Fruit fly (Drosophila melanogaster) whole organism, embryonic: ENCODE data around the gene foi.

Source experiments
- Abd-B ChIP-seq: fragments of 200-800 bp; sonication (Bioruptor generic); optimal IDR thresholded peaks from 2 replicates; lab custom pipeline; 2018; ENCODE audit warnings: missing biosample characterization, mild to moderate bottlenecking, missing genetic modification characterization, moderate library complexity
- Ada2b ChIP-seq: fragments of 200-800 bp; sonication (Bioruptor generic); IDR thresholded peaks from 2 replicates; pipeline ENCODE4 v1.3.6; 2022; ENCODE audit warnings: missing biosample characterization, missing genetic modification characterization
- B-H2 ChIP-seq: fragments of 200-800 bp; sonication (Bioruptor generic); optimal IDR thresholded peaks from 2 replicates; lab custom pipeline; 2018; ENCODE audit warnings: missing biosample characterization, mild to moderate bottlenecking, missing genetic modification characterization
- Bgb ChIP-seq: fragments of 200-800 bp; sonication (Bioruptor generic); IDR thresholded peaks from 2 replicates; pipeline ENCODE4 v1.3.6; 2022; ENCODE audit warnings: missing biosample characterization, missing genetic modification characterization; ENCODE audit not compliant: partially characterized antibody
- CG11695 ChIP-seq: fragments of 200-800 bp; sonication (Bioruptor generic); IDR thresholded peaks from 3 replicates; pipeline ENCODE4 v1.3.6; 2022; ENCODE audit warnings: missing biosample characterization, missing genetic modification characterization
- CG16779 ChIP-seq: fragments of 200-800 bp; sonication (Bioruptor generic); IDR thresholded peaks from 2 replicates; pipeline ENCODE4 v1.3.6; 2022; ENCODE audit warnings: missing biosample characterization, missing genetic modification characterization
- CG17829 ChIP-seq: fragments of 200-800 bp; optimal IDR thresholded peaks from 2 replicates; lab custom pipeline; 2019; ENCODE audit warnings: missing biosample characterization, mild to moderate bottlenecking, missing genetic modification characterization, moderate library complexity
- CG18011 ChIP-seq: fragments of 200-800 bp; sonication (Bioruptor generic); optimal IDR thresholded peaks from 2 replicates; lab custom pipeline; 2017; ENCODE audit warnings: missing biosample characterization, missing genetic modification characterization, mild to moderate bottlenecking, moderate library complexity, missing genotype
- CG6813 ChIP-seq: fragments of 200-800 bp; sonication (Bioruptor generic); optimal IDR thresholded peaks from 2 replicates; lab custom pipeline; 2017; ENCODE audit warnings: missing biosample characterization, missing genetic modification characterization, mild to moderate bottlenecking, moderate library complexity, missing genetic modification reagents
- CG9215 ChIP-seq: fragments of 200-800 bp; sonication (Bioruptor generic); IDR thresholded peaks from 2 replicates; pipeline ENCODE4 v1.3.6; 2022; ENCODE audit warnings: missing biosample characterization, missing genetic modification characterization
- CG9932 ChIP-seq: fragments of 200-800 bp; sonication (Bioruptor generic); IDR thresholded peaks from 2 replicates; pipeline ENCODE4 v1.3.6; 2022; ENCODE audit warnings: missing biosample characterization, missing genetic modification characterization
- Camta ChIP-seq: fragments of 200-800 bp; sonication (Bioruptor generic); optimal IDR thresholded peaks from 2 replicates; lab custom pipeline; 2016; ENCODE audit warnings: missing biosample characterization, missing genetic modification characterization
- Chrac-16 ChIP-seq: fragments of 200-800 bp; sonication (Bioruptor generic); optimal IDR thresholded peaks from 3 replicates; lab custom pipeline; 2016; ENCODE audit warnings: missing biosample characterization, missing genetic modification characterization
- Doc2 ChIP-seq: fragments of 200-800 bp; sonication (Bioruptor generic); IDR thresholded peaks from 2 replicates; pipeline ENCODE4 v1.3.6; 2022; ENCODE audit warnings: missing biosample characterization, missing genetic modification characterization
- Doc3 ChIP-seq: fragments of 200-800 bp; sonication (Bioruptor generic); IDR thresholded peaks from 3 replicates; pipeline ENCODE4 v1.3.6; 2022; ENCODE audit warnings: missing biosample characterization, missing genetic modification characterization; ENCODE audit not compliant: partially characterized antibody
- Ets97D ChIP-seq: fragments of 200-800 bp; sonication (Bioruptor generic); optimal IDR thresholded peaks from 3 replicates; lab custom pipeline; 2016; ENCODE audit warnings: missing biosample characterization, missing genetic modification characterization
- GATAe ChIP-seq: fragments of 200-800 bp; sonication (Bioruptor generic); conservative IDR thresholded peaks from 2 replicates; pipeline ENCODE4 v1.3.6; 2022; ENCODE audit warnings: missing biosample characterization, missing genetic modification characterization
- HHEX ChIP-seq: fragments of 200-800 bp; sonication (Bioruptor generic); optimal IDR thresholded peaks from 3 replicates; lab custom pipeline; 2017; ENCODE audit warnings: missing biosample characterization, mild to moderate bottlenecking, missing genetic modification characterization, missing genetic modification reagents
- HLH54F ChIP-seq: fragments of 200-800 bp; sonication (Bioruptor generic); optimal IDR thresholded peaks from 3 replicates; lab custom pipeline; 2016; ENCODE audit warnings: missing biosample characterization, missing genetic modification characterization
- Hey ChIP-seq: fragments of 200-800 bp; sonication (Bioruptor generic); optimal IDR thresholded peaks from 3 replicates; lab custom pipeline; 2018; ENCODE audit warnings: missing biosample characterization, mild to moderate bottlenecking, missing genetic modification characterization
- Hr51 ChIP-seq, 2 experiments: fragments of 200-800 bp; sonication (Bioruptor generic); optimal IDR thresholded peaks; 2 replicates in 1 of 2; 3 replicates in 1 of 2; lab custom pipeline; 2016 to 2018; ENCODE audit warnings: missing biosample characterization in 2 of 2, missing genetic modification characterization in 2 of 2, mild to moderate bottlenecking in 1 of 2, moderate library complexity in 1 of 2
- Hr78 ChIP-seq, 2 experiments: fragments of 200-800 bp in 1 of 2; fragments of >200 bp in 1 of 2; sonication (Bioruptor generic) in 1 of 2; optimal IDR thresholded peaks; 2 replicates each; lab custom pipeline; 2017 to 2019; ENCODE audit warnings: missing biosample characterization in 2 of 2, missing genetic modification characterization in 2 of 2, mild to moderate bottlenecking in 1 of 2, moderate library complexity in 1 of 2
- MBD-R2 ChIP-seq: fragments of 200-800 bp; sonication (Bioruptor generic); IDR thresholded peaks from 2 replicates; pipeline ENCODE4 v1.3.6; 2022; ENCODE audit warnings: missing biosample characterization, missing genetic modification characterization
- MTF-1 ChIP-seq: fragments of 200-800 bp; sonication (Bioruptor generic); optimal IDR thresholded peaks from 2 replicates; lab custom pipeline; 2018; ENCODE audit warnings: missing biosample characterization, mild to moderate bottlenecking, missing genetic modification characterization, borderline replicate concordance
- Meics ChIP-seq: fragments of 200-800 bp; sonication (Bioruptor generic); optimal IDR thresholded peaks from 2 replicates; lab custom pipeline; 2017; ENCODE audit warnings: missing biosample characterization, mild to moderate bottlenecking, missing genetic modification characterization
- Mrtf ChIP-seq: fragments of 200-800 bp; sonication (Bioruptor generic); IDR thresholded peaks from 3 replicates; pipeline ENCODE4 v1.3.6; 2022; ENCODE audit warnings: missing biosample characterization, missing genetic modification characterization
- Oli ChIP-seq: fragments of 200-800 bp; sonication (Bioruptor generic); optimal IDR thresholded peaks from 2 replicates; lab custom pipeline; 2018; ENCODE audit warnings: missing biosample characterization, mild to moderate bottlenecking, missing genetic modification characterization, moderate library complexity
- Stat92E ChIP-seq, 3 experiments: fragments of >200 bp in 2 of 3; fragments of 200-800 bp in 1 of 3; sonication (Bioruptor generic) in 1 of 3; optimal IDR thresholded peaks; 2 replicates each; lab custom pipeline; 2017 to 2019; ENCODE audit warnings: missing biosample characterization in 3 of 3, missing genetic modification characterization in 3 of 3, mild to moderate bottlenecking in 1 of 3, moderate library complexity in 1 of 3
- aop ChIP-seq: fragments of 200-800 bp; sonication (Bioruptor generic); IDR thresholded peaks from 2 replicates; pipeline ENCODE4 v1.3.6; 2022; ENCODE audit warnings: missing biosample characterization, missing genetic modification characterization
- bcd ChIP-seq: fragments of 200-800 bp; sonication (Bioruptor generic); optimal IDR thresholded peaks from 2 replicates; lab custom pipeline; 2017; ENCODE audit warnings: missing biosample characterization, mild to moderate bottlenecking, missing genetic modification characterization
- dimm ChIP-seq: fragments of 200-800 bp; sonication (Bioruptor generic); IDR thresholded peaks from 2 replicates; pipeline ENCODE4 v1.3.6; 2022; ENCODE audit warnings: missing biosample characterization, missing genetic modification characterization
- ewg ChIP-seq: fragments of 200-800 bp; sonication (Bioruptor generic); optimal IDR thresholded peaks from 3 replicates; lab custom pipeline; 2017; ENCODE audit warnings: mild to moderate bottlenecking, missing biosample characterization, missing genetic modification reagents, missing genetic modification characterization
- ftz-f1 ChIP-seq: fragments of 200-800 bp; sonication (Bioruptor generic); optimal IDR thresholded peaks from 2 replicates; lab custom pipeline; 2016; ENCODE audit warnings: missing biosample characterization, missing genetic modification characterization
- grau ChIP-seq: fragments of 200-800 bp; optimal IDR thresholded peaks from 3 replicates; lab custom pipeline; 2019; ENCODE audit warnings: missing biosample characterization, mild to moderate bottlenecking, missing genetic modification characterization, moderate library complexity
- her ChIP-seq: fragments of 200-800 bp; sonication (Bioruptor generic); optimal IDR thresholded peaks from 2 replicates; lab custom pipeline; 2016; ENCODE audit warnings: missing biosample characterization, missing genetic modification characterization
- jumu ChIP-seq: fragments of 200-800 bp; sonication (Bioruptor generic); optimal IDR thresholded peaks from 3 replicates; lab custom pipeline; 2016; ENCODE audit warnings: missing biosample characterization, missing genetic modification characterization
- kay ChIP-seq: fragments of 200-800 bp; sonication (Bioruptor generic); optimal IDR thresholded peaks from 2 replicates; lab custom pipeline; 2016; ENCODE audit warnings: missing biosample characterization, missing genetic modification characterization
- oc ChIP-seq: fragments of 200-800 bp; sonication (Bioruptor generic); optimal IDR thresholded peaks from 2 replicates; lab custom pipeline; 2018; ENCODE audit warnings: missing biosample characterization, mild to moderate bottlenecking, missing genetic modification characterization, moderate library complexity
- org-1 ChIP-seq: fragments of 200-800 bp; sonication (Bioruptor generic); optimal IDR thresholded peaks from 2 replicates; lab custom pipeline; 2017; ENCODE audit warnings: missing biosample characterization, missing genetic modification characterization
- peb ChIP-seq: fragments of 200-800 bp; sonication (Bioruptor generic); IDR thresholded peaks from 2 replicates; pipeline ENCODE4 v1.3.6; 2022; ENCODE audit warnings: missing biosample characterization, missing genetic modification characterization
- pfk ChIP-seq: fragments of 200-800 bp; sonication (Bioruptor generic); optimal IDR thresholded peaks from 2 replicates; lab custom pipeline; 2018; ENCODE audit warnings: missing biosample characterization, mild to moderate bottlenecking, missing genetic modification characterization, moderate library complexity
- ro ChIP-seq: fragments of 200-800 bp; sonication (Bioruptor generic); IDR thresholded peaks from 2 replicates; pipeline ENCODE4 v1.3.6; 2022; ENCODE audit warnings: missing biosample characterization, missing genetic modification characterization
- tin ChIP-seq: fragments of 200-800 bp; sonication (Bioruptor generic); optimal IDR thresholded peaks from 3 replicates; lab custom pipeline; 2016; ENCODE audit warnings: missing biosample characterization, missing genetic modification characterization
- tll ChIP-seq, 2 experiments: fragments of 200-800 bp in 1 of 2; fragments of >200 bp in 1 of 2; sonication (Bioruptor generic) in 1 of 2; optimal IDR thresholded peaks; 2 replicates each; lab custom pipeline; 2017 to 2019; ENCODE audit warnings: missing biosample characterization in 2 of 2, missing genetic modification characterization in 2 of 2, mild to moderate bottlenecking in 1 of 2, moderate library complexity in 1 of 2
- trem ChIP-seq: fragments of 200-800 bp; optimal IDR thresholded peaks from 3 replicates; lab custom pipeline; 2019; ENCODE audit warnings: missing biosample characterization, mild to moderate bottlenecking, missing genetic modification characterization, moderate library complexity
- twi ChIP-seq: fragments of 200-800 bp; optimal IDR thresholded peaks from 2 replicates; lab custom pipeline; 2019; ENCODE audit warnings: missing biosample characterization, mild to moderate bottlenecking, missing genetic modification characterization, moderate library complexity
- unc-4 ChIP-seq: fragments of 200-800 bp; sonication (Bioruptor generic); IDR thresholded peaks from 2 replicates; pipeline ENCODE4 v1.3.6; 2022; ENCODE audit warnings: missing biosample characterization, missing genetic modification characterization; ENCODE audit not compliant: partially characterized antibody
- usp ChIP-seq: fragments of >200 bp; optimal IDR thresholded peaks from 2 replicates; lab custom pipeline; 2017; ENCODE audit warnings: missing biosample characterization, missing genetic modification characterization
- wek ChIP-seq: fragments of 200-800 bp; sonication (Bioruptor generic); optimal IDR thresholded peaks from 3 replicates; lab custom pipeline; 2018; ENCODE audit warnings: missing biosample characterization, mild to moderate bottlenecking, missing genetic modification characterization, moderate library complexity

foi gene

DNA sequence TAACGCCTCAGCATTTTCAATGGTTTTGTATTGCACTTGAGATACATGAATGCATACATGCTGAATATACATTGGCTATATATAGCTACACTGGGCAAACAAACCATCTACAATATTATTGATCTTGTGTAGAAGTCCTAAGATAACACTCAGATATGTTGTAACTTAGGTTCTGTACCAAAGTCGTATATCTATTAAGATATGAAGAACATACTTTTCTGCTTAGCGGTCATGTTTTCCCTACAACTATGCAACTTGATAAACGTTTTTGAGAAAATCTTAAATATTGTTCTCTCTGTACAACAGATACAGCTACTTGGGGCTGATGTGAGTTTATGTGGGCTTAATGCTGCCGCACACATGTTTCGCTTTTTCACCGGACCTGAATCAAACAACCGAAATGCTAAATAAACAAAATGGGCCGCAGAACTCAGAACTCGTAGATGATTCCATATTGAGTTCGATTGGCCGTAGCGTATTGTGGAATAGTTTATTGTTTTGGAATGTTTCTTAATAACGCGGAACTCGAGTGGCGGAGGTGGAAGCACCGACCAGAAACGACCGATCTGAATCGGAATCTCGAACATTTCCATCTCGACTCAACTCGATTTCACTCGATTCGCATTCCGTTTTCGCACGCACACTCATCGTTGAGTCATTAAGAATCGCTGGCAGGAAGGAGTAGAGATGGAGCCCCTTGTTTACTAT lies 24.3 kb downstream of the foi start (continued):
- peak; percentile 59 for TF ChIP-seq Oli (tag; lab: Kevin White, UChicago)
- peak; percentile 30 for TF ChIP-seq wek (GFP tag; lab: Kevin White, UChicago)
- no peak for TF ChIP-seq pfk (GFP tag; lab: Kevin White, UChicago)
- TF ChIP-seq org-1 (GFP tag; lab: Kevin White, UChicago), result peak; percentile 50
- no peak for TF ChIP-seq ro
- no peak for TF ChIP-seq CG9215 (GFP tag; lab: Robert Waterston, UW)
- TF ChIP-seq Hr51 (GFP tag; optimal IDR thresholded peaks at IDR 0.05; lab: Kevin White, UChicago), result peak in 1 of 2 experiments; percentile 56
- no peak for TF ChIP-seq tll (GFP tag; optimal IDR thresholded peaks at IDR 0.05; lab: Kevin White, UChicago)
- peak; percentile 12 for TF ChIP-seq ewg (GFP tag; lab: Kevin White, UChicago)
- no peak for TF ChIP-seq Doc2 (GFP tag; lab: Robert Waterston, UW)
- TF ChIP-seq Ada2b (GFP tag; lab: Robert Waterston, UW), result no peak
- TF ChIP-seq unc-4, result no peak
- no peak for TF ChIP-seq MTF-1 (GFP tag; lab: Kevin White, UChicago)
- peak; percentile 53; the same call in 2 of the 3 replicates for TF ChIP-seq CG11695
- TF ChIP-seq HLH54F (GFP tag; lab: Kevin White, UChicago), result peak; percentile 9
- peak; percentile 93 for TF ChIP-seq twi (tag; lab: Kevin White, UChicago)
- no peak for TF ChIP-seq aop (GFP tag; lab: Robert Waterston, UW)
- no peak for TF ChIP-seq Ets97D
- no peak for TF ChIP-seq GATAe (GFP tag; lab: Robert Waterston, UW)
- TF ChIP-seq usp (GFP tag; lab: Kevin White, UChicago), result no peak
- TF ChIP-seq kay (GFP tag; lab: Kevin White, UChicago), result no peak
- TF ChIP-seq HHEX (GFP tag; lab: Kevin White, UChicago), result peak; percentile 17
- peak; percentile 67 for TF ChIP-seq CG17829 (tag; lab: Kevin White, UChicago)
- no peak for TF ChIP-seq peb (GFP tag; lab: Robert Waterston, UW)
- TF ChIP-seq CG6813, result peak; percentile 6
- peak; percentile 9 for TF ChIP-seq jumu (GFP tag; lab: Kevin White, UChicago)
- no peak for TF ChIP-seq CG18011 (GFP tag; lab: Kevin White, UChicago)
- TF ChIP-seq tin, result peak; percentile 60
- no peak for TF ChIP-seq Doc3 (GFP tag; lab: Robert Waterston, UW)
- TF ChIP-seq Hey, result no peak
- no peak for TF ChIP-seq B-H2 (GFP tag; lab: Kevin White, UChicago)
- TF ChIP-seq CG16779, result no peak
- TF ChIP-seq her (GFP tag; lab: Kevin White, UChicago), result no peak
- no peak for TF ChIP-seq Mrtf
- TF ChIP-seq Camta (GFP tag; lab: Kevin White, UChicago), result peak; percentile 55
- no peak for TF ChIP-seq ftz-f1
- no peak for TF ChIP-seq Stat92E (GFP tag; optimal IDR thresholded peaks at IDR 0.05; lab: Kevin White, UChicago)
- TF ChIP-seq CG9932 (GFP tag; lab: Robert Waterston, UW), result no peak
- TF ChIP-seq grau (tag; lab: Kevin White, UChicago), result peak; percentile 59
- peak; percentile 36 for TF ChIP-seq Chrac-16 (GFP tag; lab: Kevin White, UChicago)
- no peak; the same call in 1 of the 2 replicates for TF ChIP-seq MBD-R2 (GFP tag; lab: Robert Waterston, UW)
- peak; percentile 8 for TF ChIP-seq bcd (GFP tag; lab: Kevin White, UChicago)
- peak; percentile 8 for TF ChIP-seq Abd-B (GFP tag; lab: Kevin White, UChicago)
- TF ChIP-seq dimm (GFP tag; lab: Robert Waterston, UW), result no peak
- TF ChIP-seq trem (tag; lab: Kevin White, UChicago), result peak; percentile 53
- peak; percentile 22 for TF ChIP-seq Meics (GFP tag; lab: Kevin White, UChicago)
- TF ChIP-seq Hr78 (GFP tag; optimal IDR thresholded peaks at IDR 0.05; lab: Kevin White, UChicago), result peak in 1 of 2 experiments; percentile 5
- TF ChIP-seq oc (tag; lab: Kevin White, UChicago), result peak; percentile 44
- no peak for TF ChIP-seq Bgb (GFP tag; lab: Robert Waterston, UW)
